Fruit fly (Drosophila melanogaster) whole organism, pupa: ENCODE results near the gene alphaTub67C.
A peak's percentile ranks its signal among the peaks of the same experiment; 100 is the strongest.

Experiments used
- CG10348 ChIP-seq: fragments of 200-800 bp; sonication (Bioruptor generic); IDR thresholded peaks from 2 replicates; pipeline ENCODE4 v1.3.6; 2022; ENCODE audit warnings: missing biosample characterization, missing genetic modification characterization
- CG12605 ChIP-seq: fragments of 200-800 bp; sonication (Bioruptor generic); IDR thresholded peaks from 2 replicates; pipeline ENCODE4 v1.3.6; 2022; ENCODE audit warnings: missing biosample characterization, missing genetic modification characterization
- CG13204 ChIP-seq: fragments of 200-800 bp; sonication (Bioruptor generic); optimal IDR thresholded peaks from 2 replicates; lab custom pipeline; 2018; ENCODE audit warnings: missing biosample characterization, mild to moderate bottlenecking, missing genetic modification characterization, moderate library complexity
- CG14655 ChIP-seq: fragments of 200-800 bp; sonication (Bioruptor generic); optimal IDR thresholded peaks from 3 replicates; lab custom pipeline; 2017; ENCODE audit warnings: mild to moderate bottlenecking, missing biosample characterization, missing genetic modification reagents, missing genetic modification characterization
- CG15710 ChIP-seq: fragments of 200-800 bp; sonication (Bioruptor generic); optimal IDR thresholded peaks from 2 replicates; lab custom pipeline; 2018; ENCODE audit warnings: missing biosample characterization, mild to moderate bottlenecking, missing genetic modification characterization, moderate library complexity
- CG17806 ChIP-seq: fragments of 200-800 bp; sonication (Bioruptor generic); optimal IDR thresholded peaks from 2 replicates; lab custom pipeline; 2018; ENCODE audit warnings: missing biosample characterization, mild to moderate bottlenecking, missing genetic modification characterization, moderate library complexity
- CG32121 ChIP-seq: fragments of 200-800 bp; sonication (Bioruptor generic); IDR thresholded peaks from 2 replicates; pipeline ENCODE4 v1.3.6; 2022; ENCODE audit warnings: missing biosample characterization, missing genetic modification characterization
- CG34367 ChIP-seq: fragments of 200-800 bp; sonication (Bioruptor generic); optimal IDR thresholded peaks from 2 replicates; lab custom pipeline; 2018; ENCODE audit warnings: missing biosample characterization, mild to moderate bottlenecking, missing genetic modification characterization
- CG4496 ChIP-seq: fragments of 200-800 bp; sonication (Bioruptor generic); IDR thresholded peaks from 3 replicates; pipeline ENCODE4 v1.3.6; 2022; ENCODE audit warnings: missing biosample characterization, missing genetic modification characterization
- CG8159 ChIP-seq: fragments of 200-800 bp; sonication (Bioruptor generic); optimal IDR thresholded peaks from 3 replicates; lab custom pipeline; 2018; ENCODE audit warnings: missing biosample characterization, mild to moderate bottlenecking, missing genetic modification characterization, moderate library complexity
- CG8301 ChIP-seq: fragments of 200-800 bp; sonication (Bioruptor generic); optimal IDR thresholded peaks from 2 replicates; lab custom pipeline; 2018; ENCODE audit warnings: missing biosample characterization, mild to moderate bottlenecking, missing genetic modification characterization
- CG9948 ChIP-seq: fragments of 200-800 bp; sonication (Bioruptor generic); optimal IDR thresholded peaks from 2 replicates; lab custom pipeline; 2018; ENCODE audit warnings: missing biosample characterization, mild to moderate bottlenecking, missing genetic modification characterization, moderate library complexity
- D1 ChIP-seq: fragments of 200-800 bp; sonication (Bioruptor generic); optimal IDR thresholded peaks from 2 replicates; lab custom pipeline; 2018; ENCODE audit warnings: missing biosample characterization, mild to moderate bottlenecking, missing genetic modification characterization, moderate library complexity
- EcR ChIP-seq: fragments of 200-800 bp; sonication (Bioruptor generic); optimal IDR thresholded peaks from 3 replicates; lab custom pipeline; 2019; ENCODE audit warnings: missing biosample characterization, missing genetic modification characterization, mild to moderate bottlenecking, moderate library complexity, missing genetic modification reagents
- Ets98B ChIP-seq: fragments of 200-800 bp; sonication (Bioruptor generic); IDR thresholded peaks from 2 replicates; pipeline ENCODE4 v1.3.6; 2022; ENCODE audit warnings: missing biosample characterization, missing genetic modification characterization
- Pif1A ChIP-seq: fragments of 200-800 bp; sonication (Bioruptor generic); optimal IDR thresholded peaks from 3 replicates; lab custom pipeline; 2016; ENCODE audit warnings: missing biosample characterization, missing genetic modification characterization
- Pif1B ChIP-seq: fragments of 200-800 bp; sonication (Bioruptor generic); optimal IDR thresholded peaks from 3 replicates; lab custom pipeline; 2016; ENCODE audit warnings: missing biosample characterization, missing genetic modification characterization
- Snoo ChIP-seq: fragments of 200-800 bp; sonication (Bioruptor generic); optimal IDR thresholded peaks from 3 replicates; lab custom pipeline; 2017; ENCODE audit warnings: missing biosample characterization, mild to moderate bottlenecking, missing genetic modification characterization, inconsistent platforms
- fd96Ca ChIP-seq: fragments of 200-800 bp; sonication (Bioruptor generic); IDR thresholded peaks from 3 replicates; pipeline ENCODE4 v1.3.6; 2022; ENCODE audit warnings: missing biosample characterization, missing genetic modification characterization
- gl ChIP-seq: fragments of 200-800 bp; sonication (Bioruptor generic); optimal IDR thresholded peaks from 2 replicates; lab custom pipeline; 2018; ENCODE audit warnings: missing biosample characterization, mild to moderate bottlenecking, missing genetic modification characterization
- rn ChIP-seq: fragments of 200-800 bp; sonication (Bioruptor generic); IDR thresholded peaks from 2 replicates; pipeline ENCODE4 v1.3.6; 2022; ENCODE audit warnings: missing biosample characterization, missing genetic modification characterization

Gene alphaTub67C

dm6 chr3L:9680968-9681367, at the start of gene alphaTub67C:
Gene alphaTub67C, plus strand, starts transcription at chr3L:9681268.
- TF ChIP-seq rn (GFP tag; lab: Robert Waterston, UW), result no peak
- TF ChIP-seq, all 21 proteins: peak for 0

dm6 chr3L:9637812-9638211, 43.3 kb upstream of the alphaTub67C start, which contains the start of gene CG8329:
Gene CG8329, plus strand, starts transcription at chr3L:9638112.
- TF ChIP-seq CG17806 (no peak), D1 (no peak), CG14655 (GFP tag; lab: Kevin White, UChicago) (no peak), Ets98B (no peak), CG8301 (tag; lab: Kevin White, UChicago) (no peak), CG15710 (no peak), CG10348 (GFP tag; lab: Robert Waterston, UW) (no peak), CG9948 (tag; lab: Kevin White, UChicago) (no peak), gl (tag; lab: Kevin White, UChicago) (no peak), Pif1A (no peak), EcR (GFP tag; lab: Kevin White, UChicago) (no peak), CG8159 (tag; lab: Kevin White, UChicago) (no peak), fd96Ca (no peak), Snoo (tag; lab: Kevin White, UChicago) (no peak)

dm6 chr3L:9638971-9639370, 42.1 kb upstream of the alphaTub67C start, which contains the start of gene CG18179:
Gene CG18179, plus strand, starts transcription at chr3L:9639271.
- TF ChIP-seq Snoo (tag; lab: Kevin White, UChicago), result no peak
- no peak for TF ChIP-seq Pif1B
- TF ChIP-seq CG10348 (GFP tag; lab: Robert Waterston, UW), result no peak
- TF ChIP-seq D1, result no peak
- no peak for TF ChIP-seq CG15710

DNA sequence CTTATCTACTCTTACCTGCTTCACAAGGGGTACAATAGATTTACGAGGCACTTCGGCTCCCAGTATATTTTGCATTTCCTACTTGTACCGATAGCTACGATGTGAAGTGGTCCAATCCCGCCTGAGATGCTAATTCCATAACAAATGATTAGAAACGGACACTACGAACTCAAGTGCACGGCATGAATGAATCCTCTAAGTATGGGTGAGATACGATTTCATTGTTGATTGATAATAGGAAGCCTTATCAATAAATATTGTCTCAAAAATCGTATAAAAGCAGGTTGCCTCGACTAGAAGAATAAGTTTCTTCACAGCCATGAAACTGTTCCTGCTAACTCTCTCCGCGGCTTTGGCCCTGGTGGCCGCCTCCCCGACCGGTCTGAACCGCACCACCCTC, 40.4 kb upstream of the alphaTub67C start, which contains the start of gene CG18180:
CG18180 (plus strand) TSS at position 301 of the 400 bp plus-strand sequence.
- no peak for TF ChIP-seq gl (tag; lab: Kevin White, UChicago)
- no peak for TF ChIP-seq Ets98B
- no peak for TF ChIP-seq fd96Ca
- no peak for TF ChIP-seq CG4496 (GFP tag; lab: Robert Waterston, UW)
- no peak for TF ChIP-seq CG34367 (tag; lab: Kevin White, UChicago)

- peak; percentile 94 for TF ChIP-seq CG12605 (GFP tag; lab: Robert Waterston, UW)
- TF ChIP-seq CG4496 (GFP tag; lab: Robert Waterston, UW), result no peak
- TF ChIP-seq, all 21 proteins: peak for 1
These were observed 37.3 kb upstream of the alphaTub67C start, which contains the start of gene CNMaR for dm6 chr3L:9643762-9644161. Gene CNMaR, plus strand, starts transcription at chr3L:9644109.

- TF ChIP-seq CG17806, result no peak
- TF ChIP-seq CG32121, result no peak
- TF ChIP-seq Snoo (tag; lab: Kevin White, UChicago), result no peak
- peak; percentile 10 for TF ChIP-seq CG13204 (GFP tag; lab: Kevin White, UChicago)
These were observed 9.7 kb upstream of the alphaTub67C start for dm6 chr3L:9671372-9671771.

- no peak for TF ChIP-seq CG8301 (tag; lab: Kevin White, UChicago)
- TF ChIP-seq CG8159 (tag; lab: Kevin White, UChicago), result no peak
These were observed 6.8 kb upstream of the alphaTub67C start for dm6 chr3L:9674300-9674699.

DNA sequence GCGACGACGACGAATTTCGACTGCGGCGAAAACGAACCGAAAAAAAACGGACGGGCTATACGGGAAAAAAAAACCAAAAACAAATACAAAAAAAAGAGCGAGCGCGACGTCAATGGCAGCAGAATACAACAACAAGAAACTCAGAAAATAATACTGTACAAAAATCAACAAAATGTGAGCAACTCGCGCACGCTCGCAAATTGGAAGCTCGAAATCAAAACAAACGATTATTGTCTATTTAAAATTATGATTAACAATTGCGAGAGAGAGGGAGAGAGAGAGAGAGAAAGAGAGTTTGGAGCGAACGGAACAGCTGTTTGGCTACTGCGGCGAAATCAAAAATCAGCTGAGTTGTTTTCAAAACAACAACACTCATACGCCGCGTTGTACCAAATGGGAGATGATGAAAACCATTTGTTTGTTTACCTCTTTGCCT, 5.5 kb upstream of the alphaTub67C start:
- TF ChIP-seq rn (GFP tag; lab: Robert Waterston, UW) (0 out of 2 replicates have a peak, but pooled peaks have one; percentile 14), CG8301 (tag; lab: Kevin White, UChicago) (no peak), Snoo (tag; lab: Kevin White, UChicago) (peak; percentile 84), CG14655 (GFP tag; lab: Kevin White, UChicago) (peak; percentile 55), CG10348 (GFP tag; lab: Robert Waterston, UW) (no peak), Pif1B (peak; percentile 17), CG4496 (GFP tag; lab: Robert Waterston, UW) (peak; percentile 88), Pif1A (peak; percentile 66), CG32121 (peak; percentile 73), CG12605 (GFP tag; lab: Robert Waterston, UW) (peak; percentile 91), D1 (no peak), Ets98B (peak; percentile 79)

DNA sequence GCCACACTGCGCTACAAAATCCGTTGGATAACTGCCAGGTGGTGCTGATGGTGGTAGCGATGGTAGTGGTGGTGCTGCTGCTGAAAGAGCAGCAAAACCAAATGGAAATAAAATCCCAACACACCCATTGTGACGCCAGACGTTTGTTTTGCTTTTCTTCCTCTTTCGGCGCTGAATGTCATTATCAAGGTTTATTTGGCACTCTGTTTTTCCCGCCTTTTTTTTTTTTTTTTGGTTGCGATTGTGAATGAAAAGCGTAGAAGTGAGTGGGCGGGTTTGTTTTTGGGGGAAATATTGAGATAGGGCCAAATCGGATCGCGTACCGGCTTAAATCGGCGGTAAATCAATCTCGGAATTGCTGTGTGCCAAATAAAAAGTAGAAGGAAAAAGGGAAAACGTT, 3.8 kb upstream of the alphaTub67C start:
- no peak for TF ChIP-seq fd96Ca
- TF ChIP-seq CG13204 (GFP tag; lab: Kevin White, UChicago), result no peak
- TF ChIP-seq D1, result no peak
- no peak for TF ChIP-seq gl (tag; lab: Kevin White, UChicago)
- no peak for TF ChIP-seq Pif1A
- TF ChIP-seq rn (GFP tag; lab: Robert Waterston, UW), result no peak
